Fruit fly (Drosophila melanogaster): ENCODE measurements around the gene Vps24.

The Vps24 gene

DNA sequence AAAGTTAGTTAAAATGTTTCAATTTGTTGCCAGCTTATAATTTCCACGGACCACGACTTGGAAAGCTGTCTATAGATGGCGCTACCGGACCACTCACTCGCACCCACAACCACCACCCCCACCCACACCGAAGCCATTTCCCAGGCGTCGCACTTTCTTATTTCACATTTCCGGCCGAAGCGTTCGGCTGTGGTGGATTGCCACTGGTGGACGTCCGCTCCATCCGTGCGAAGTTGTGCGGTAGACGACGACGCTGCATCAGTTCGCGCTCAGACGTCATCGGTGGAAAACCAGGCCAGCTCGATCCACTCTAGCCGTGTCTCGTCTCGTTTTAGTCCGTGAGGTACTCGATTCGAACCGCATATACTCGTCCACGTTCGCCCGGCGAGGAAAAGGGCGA, 48.9 kb upstream of the Vps24 start, which contains the start of gene CG1090 (continued):
- TF ChIP-seq CG34376 (GFP tag; optimal IDR thresholded peaks at IDR 0.05) (peak; percentile 73), hkb (optimal IDR thresholded peaks at IDR 0.05) (no peak), hkb (GFP tag; IDR thresholded peaks at IDR 0.05) (peak; percentile 56; the same call in 1 of the 2 replicates), Trl (optimal IDR thresholded peaks at IDR 0.05) (no peak), Trl (GFP tag; optimal IDR thresholded peaks at IDR 0.05) (no peak), CG7839 (tag; optimal IDR thresholded peaks at IDR 0.05) (no peak), Meics (GFP tag; optimal IDR thresholded peaks at IDR 0.05) (peak; percentile 52), CG12071 (GFP tag; optimal IDR thresholded peaks at IDR 0.05) (no peak), CG18599 (GFP tag; optimal IDR thresholded peaks at IDR 0.05) (peak; percentile 70), CG32532 (GFP tag; IDR thresholded peaks at IDR 0.05) (no peak), scrt (GFP tag; optimal IDR thresholded peaks at IDR 0.05) (peak; percentile 38), Doc2 (GFP tag; IDR thresholded peaks at IDR 0.05) (no peak), chinmo (GFP tag; IDR thresholded peaks at IDR 0.05; ENCODE audit: partially characterized antibody) (0 out of 4 replicates have a peak, but pooled peaks have one; percentile 37), Six4 (GFP tag; optimal IDR thresholded peaks at IDR 0.05) (no peak), Elba2 (GFP tag; optimal IDR thresholded peaks at IDR 0.05) (no peak), CG34224 (GFP tag; IDR thresholded peaks at IDR 0.05; ENCODE audit: partially characterized antibody) (no peak), pfk (GFP tag; optimal IDR thresholded peaks at IDR 0.05) (no peak), CG2116 (GFP tag; optimal IDR thresholded peaks at IDR 0.05) (peak; percentile 46), CG12659 (GFP tag; optimal IDR thresholded peaks at IDR 0.05) (peak; percentile 10), CG13624 (GFP tag; optimal IDR thresholded peaks at IDR 0.05) (no peak), kay (GFP tag; optimal IDR thresholded peaks at IDR 0.05) (no peak), CG1529 (GFP tag; optimal IDR thresholded peaks at IDR 0.05) (no peak), esg (GFP tag; conservative IDR thresholded peaks at IDR 0.05) (no peak), CG18619 (GFP tag; optimal IDR thresholded peaks at IDR 0.05) (no peak), tna (GFP tag; IDR thresholded peaks at IDR 0.05; ENCODE audit: partially characterized antibody) (no peak), CG8290 (GFP tag; optimal IDR thresholded peaks at IDR 0.05) (no peak), CG8290 (tag; optimal IDR thresholded peaks at IDR 0.05) (peak in 1 of 2 experiments; percentile 56), CG11696 (GFP tag; IDR thresholded peaks at IDR 0.05) (0 out of 2 replicates have a peak, but pooled peaks have one; percentile 11), CG4854 (GFP tag; optimal IDR thresholded peaks at IDR 0.05) (no peak), CG10321 (GFP tag; IDR thresholded peaks at IDR 0.05) (no peak), Med (GFP tag) (peak; percentile 60), Hsf (GFP tag; optimal IDR thresholded peaks at IDR 0.05) (no peak), CkIIα-i1 (GFP tag; IDR thresholded peaks at IDR 0.05) (no peak), Ptx1 (GFP tag; IDR thresholded peaks at IDR 0.05) (no peak), Max (GFP tag; optimal IDR thresholded peaks at IDR 0.05) (no peak), CG7786 (GFP tag; optimal IDR thresholded peaks at IDR 0.05) (no peak), gce (GFP tag; IDR thresholded peaks at IDR 0.05) (0 out of 3 replicates have a peak, but pooled peaks have one; percentile 39), ewg (GFP tag; optimal IDR thresholded peaks at IDR 0.05) (no peak), CrebB (tag; optimal IDR thresholded peaks at IDR 0.05) (peak; percentile 37), CG15011 (GFP tag; optimal IDR thresholded peaks at IDR 0.05) (no peak), CG13424 (tag; optimal IDR thresholded peaks at IDR 0.05) (no peak), ssp (GFP tag; IDR thresholded peaks at IDR 0.05) (no peak), Jarid2 (GFP tag; optimal IDR thresholded peaks at IDR 0.05) (peak; percentile 8), Dip2 (GFP tag; IDR thresholded peaks at IDR 0.05) (no peak), da (GFP tag; optimal IDR thresholded peaks at IDR 0.05) (no peak), CG3838 (GFP tag; optimal IDR thresholded peaks at IDR 0.05) (no peak), Scr (GFP tag; IDR thresholded peaks at IDR 0.05; ENCODE audit: partially characterized antibody) (no peak), ara (GFP tag; IDR thresholded peaks at IDR 0.05) (0 out of 2 replicates have a peak, but pooled peaks have one; percentile 4), CG6654 (GFP tag; optimal IDR thresholded peaks at IDR 0.05) (no peak), vvl (GFP tag; IDR thresholded peaks at IDR 0.05) (no peak), nerfin-2 (GFP tag; IDR thresholded peaks at IDR 0.05; ENCODE audit: partially characterized antibody) (no peak), CTCF (GFP tag; optimal IDR thresholded peaks at IDR 0.05) (peak; percentile 90), CG10543 (GFP tag; optimal IDR thresholded peaks at IDR 0.05) (peak; percentile 64)
